Fruit fly (Drosophila melanogaster): ENCODE measurements around the gene MED6.

The MED6 gene

dm6 chr3R:9783240-9783917 lies 14.6 kb upstream of the MED6 start (continued):
- TF ChIP-seq cas (GFP tag; IDR thresholded peaks at IDR 0.05) (no peak), crol (GFP tag; IDR thresholded peaks at IDR 0.05) (no peak), corto (GFP tag; optimal IDR thresholded peaks at IDR 0.05) (no peak), lab (GFP tag; optimal IDR thresholded peaks at IDR 0.05) (no peak), CG18262 (tag; optimal IDR thresholded peaks at IDR 0.05) (peak; percentile 27), NfI (GFP tag; optimal IDR thresholded peaks at IDR 0.05) (no peak), dysf (GFP tag; IDR thresholded peaks at IDR 0.05) (no peak), unpg (GFP tag; optimal IDR thresholded peaks at IDR 0.05) (peak; percentile 47), Scr (GFP tag; IDR thresholded peaks at IDR 0.05; ENCODE audit: partially characterized antibody) (no peak), CG14014 (GFP tag; IDR thresholded peaks at IDR 0.05) (no peak), sima (GFP tag; optimal IDR thresholded peaks at IDR 0.05) (no peak), CG12391 (tag; optimal IDR thresholded peaks at IDR 0.05) (peak; percentile 16), CG31441 (GFP tag; IDR thresholded peaks at IDR 0.05) (peak; percentile 39; the same call in 1 of the 2 replicates), CG9932 (GFP tag; IDR thresholded peaks at IDR 0.05) (no peak), abd-A (tag; optimal IDR thresholded peaks at IDR 0.05) (no peak), sr (GFP tag; IDR thresholded peaks at IDR 0.05) (no peak), gsb-n (tag; optimal IDR thresholded peaks at IDR 0.05) (peak; percentile 14), CG18599 (GFP tag; optimal IDR thresholded peaks at IDR 0.05) (peak; percentile 7), CG3407 (GFP tag; optimal IDR thresholded peaks at IDR 0.05) (no peak), CG6654 (GFP tag; optimal IDR thresholded peaks at IDR 0.05) (no peak), maf-S (GFP tag; optimal IDR thresholded peaks at IDR 0.05) (no peak), Neu2 (GFP tag; optimal IDR thresholded peaks at IDR 0.05; ENCODE audit: borderline replicate concordance) (no peak), mam (GFP tag; optimal IDR thresholded peaks at IDR 0.05) (no peak), CG8290 (GFP tag; optimal IDR thresholded peaks at IDR 0.05) (no peak), CG8290 (tag; optimal IDR thresholded peaks at IDR 0.05) (no peak), CG8924 (tag; optimal IDR thresholded peaks at IDR 0.05) (no peak), CG33213 (GFP tag; optimal IDR thresholded peaks at IDR 0.05) (no peak), CG10979 (tag; optimal IDR thresholded peaks at IDR 0.05) (no peak), bigmax (GFP tag; optimal IDR thresholded peaks at IDR 0.05) (peak; percentile 66), Sox102F (GFP tag; optimal IDR thresholded peaks at IDR 0.05) (peak; percentile 25), ci (GFP tag; IDR thresholded peaks at IDR 0.05) (no peak), CG32767 (GFP tag; IDR thresholded peaks at IDR 0.05) (no peak), CG2202 (tag; optimal IDR thresholded peaks at IDR 0.05) (no peak), knrl (GFP tag; IDR thresholded peaks at IDR 0.05; ENCODE audit: partially characterized antibody) (no peak), CG9437 (GFP tag; optimal IDR thresholded peaks at IDR 0.05) (no peak), Awh (GFP tag; IDR thresholded peaks at IDR 0.05) (no peak), CG13775 (GFP tag; optimal IDR thresholded peaks at IDR 0.05) (no peak), CG10462 (GFP tag; optimal IDR thresholded peaks at IDR 0.05) (no peak), CG6683 (GFP tag; optimal IDR thresholded peaks at IDR 0.05) (no peak), E2f1 (GFP tag; IDR thresholded peaks at IDR 0.05) (no peak), Gug (GFP tag; IDR thresholded peaks at IDR 0.05) (no peak), CG16813 (GFP tag; IDR thresholded peaks at IDR 0.05; ENCODE audit: partially characterized antibody) (no peak), cad (GFP tag; optimal IDR thresholded peaks at IDR 0.05) (no peak), unc-4 (GFP tag; IDR thresholded peaks at IDR 0.05; ENCODE audit: partially characterized antibody) (no peak), CG11723 (GFP tag; optimal IDR thresholded peaks at IDR 0.05) (no peak), CG13424 (tag; optimal IDR thresholded peaks at IDR 0.05) (no peak), Max (GFP tag; optimal IDR thresholded peaks at IDR 0.05) (no peak), CG6272 (GFP tag; IDR thresholded peaks at IDR 0.05) (no peak), YL-1 (GFP tag; optimal IDR thresholded peaks at IDR 0.05) (no peak), da (GFP tag; optimal IDR thresholded peaks at IDR 0.05) (no peak)
